Fruit fly (Drosophila melanogaster) ovary, adult (tissue): Measurements from ENCODE around the gene CG43922.

Source experiments
- CG17801 ChIP-seq: fragments of 200-800 bp; optimal IDR thresholded peaks from 2 replicates; lab custom pipeline; 2019; ENCODE audit warnings: missing biosample characterization, mild to moderate bottlenecking, missing genetic modification characterization, moderate library complexity; ENCODE audit not compliant: partially characterized antibody

CG43922 gene

dm6 chr2L:6338367-6338975 is 29.9 kb upstream of the CG43922 start, which contains the start of the genes Pez and Cpr:
TSS of gene Pez (minus strand) at chr2L:6338671.
TSS of gene Cpr (plus strand) at chr2L:6338836.
- TF ChIP-seq CG17801 (GFP tag; lab: Kevin White, UChicago), result peak; percentile 42

- TF ChIP-seq CG17801 (GFP tag; lab: Kevin White, UChicago), result no peak
Observed at dm6 chr2L:6337843-6338366, 29.4 kb upstream of the CG43922 start.

dm6 chr2L:6324386-6324744 is 15.8 kb upstream of the CG43922 start:
- TF ChIP-seq CG17801 (GFP tag; lab: Kevin White, UChicago), result peak; percentile 89

- no peak for TF ChIP-seq CG17801 (GFP tag; lab: Kevin White, UChicago)
Observed at dm6 chr2L:6323536-6324385, 15.2 kb upstream of the CG43922 start, which contains the start of gene PDZ-GEF. TSS of gene PDZ-GEF (plus strand) at chr2L:6323767.

- no peak for TF ChIP-seq CG17801 (GFP tag; lab: Kevin White, UChicago)
Observed at dm6 chr2L:6319068-6319467, 10.5 kb upstream of the CG43922 start.

dm6 chr2L:6309879-6310278 is 1.3 kb upstream of the CG43922 start:
- no peak for TF ChIP-seq CG17801 (GFP tag; lab: Kevin White, UChicago)

dm6 chr2L:6306895-6307294 is 1.7 kb downstream of the CG43922 start:
- TF ChIP-seq CG17801 (GFP tag; lab: Kevin White, UChicago), result no peak

- TF ChIP-seq CG17801 (GFP tag; lab: Kevin White, UChicago), result no peak
Observed at dm6 chr2L:6301616-6302015, 6.9 kb downstream of the CG43922 start.

- TF ChIP-seq CG17801 (GFP tag; lab: Kevin White, UChicago), result no peak
Observed at dm6 chr2L:6291605-6292004, 16.9 kb downstream of the CG43922 start.

dm6 chr2L:6283376-6283775 is 25.2 kb downstream of the CG43922 start:
- no peak for TF ChIP-seq CG17801 (GFP tag; lab: Kevin White, UChicago)

- TF ChIP-seq CG17801 (GFP tag; lab: Kevin White, UChicago), result no peak
Observed at dm6 chr2L:6280328-6280727, 28.2 kb downstream of the CG43922 start.

dm6 chr2L:6276815-6277214 is 31.7 kb downstream of the CG43922 start:
- peak; percentile 33 for TF ChIP-seq CG17801 (GFP tag; lab: Kevin White, UChicago)

- no peak for TF ChIP-seq CG17801 (GFP tag; lab: Kevin White, UChicago)
Observed at dm6 chr2L:6275981-6276380, 32.6 kb downstream of the CG43922 start.

- TF ChIP-seq CG17801 (GFP tag; lab: Kevin White, UChicago), result no peak
Observed at dm6 chr2L:6273963-6274834, 34.4 kb downstream of the CG43922 start.

dm6 chr2L:6271384-6271783 is 37.2 kb downstream of the CG43922 start:
- no peak for TF ChIP-seq CG17801 (GFP tag; lab: Kevin White, UChicago)
